Fruit fly (Drosophila melanogaster) whole organism, embryonic: ENCODE data around the gene SNRPG.

Experiments used
- Blimp-1 ChIP-seq: fragments of 200-800 bp; sonication (Bioruptor generic); optimal IDR thresholded peaks from 3 replicates; lab custom pipeline; 2018; ENCODE audit warnings: missing biosample characterization, missing genetic modification characterization, mild to moderate bottlenecking, moderate library complexity, missing genetic modification reagents
- BtbVII ChIP-seq: fragments of 200-800 bp; sonication (Bioruptor generic); optimal IDR thresholded peaks from 3 replicates; lab custom pipeline; 2017; ENCODE audit warnings: missing biosample characterization, mild to moderate bottlenecking, missing genetic modification characterization
- C15 ChIP-seq: fragments of 200-800 bp; sonication (Bioruptor generic); IDR thresholded peaks from 3 replicates; pipeline ENCODE4 v1.3.6; 2022; ENCODE audit warnings: missing biosample characterization, missing genetic modification characterization
- CG1024 ChIP-seq: fragments of 200-800 bp; sonication (Bioruptor generic); IDR thresholded peaks from 2 replicates; pipeline ENCODE4 v1.3.6; 2022; ENCODE audit warnings: missing biosample characterization, missing genetic modification characterization
- CG11093 ChIP-seq: fragments of 200-800 bp; sonication (Bioruptor generic); IDR thresholded peaks from 3 replicates; pipeline ENCODE4 v1.3.6; 2022; ENCODE audit warnings: missing biosample characterization, missing genetic modification characterization
- CG14667 ChIP-seq: fragments of 200-800 bp; sonication (Bioruptor generic); IDR thresholded peaks from 2 replicates; pipeline ENCODE4 v1.3.6; 2022; ENCODE audit warnings: missing biosample characterization, missing genetic modification characterization
- CG14710 ChIP-seq: fragments of 200-800 bp; sonication (Bioruptor generic); optimal IDR thresholded peaks from 3 replicates; lab custom pipeline; 2019; ENCODE audit warnings: missing biosample characterization, mild to moderate bottlenecking, missing genetic modification characterization, moderate library complexity
- CG14860 ChIP-seq: fragments of 200-800 bp; sonication (Bioruptor generic); IDR thresholded peaks from 3 replicates; pipeline ENCODE4 v1.3.6; 2022; ENCODE audit warnings: missing biosample characterization, missing genetic modification characterization; ENCODE audit not compliant: partially characterized antibody
- CG15696 ChIP-seq: fragments of 200-800 bp; sonication (Bioruptor generic); optimal IDR thresholded peaks from 2 replicates; lab custom pipeline; 2019; ENCODE audit warnings: missing biosample characterization, mild to moderate bottlenecking, missing genetic modification characterization, moderate library complexity
- CG17385 ChIP-seq: fragments of 200-800 bp; sonication (Bioruptor generic); optimal IDR thresholded peaks from 3 replicates; lab custom pipeline; 2018; ENCODE audit warnings: missing biosample characterization, mild to moderate bottlenecking, missing genetic modification characterization
- CG17612 ChIP-seq: fragments of 200-800 bp; sonication (Bioruptor generic); IDR thresholded peaks from 2 replicates; pipeline ENCODE4 v1.3.6; 2022; ENCODE audit warnings: missing biosample characterization, missing genetic modification characterization
- CG1832 ChIP-seq: fragments of 200-800 bp; sonication (Bioruptor generic); optimal IDR thresholded peaks from 2 replicates; lab custom pipeline; 2017; ENCODE audit warnings: missing biosample characterization, mild to moderate bottlenecking, missing genetic modification characterization, inconsistent platforms
- CG2129 ChIP-seq: fragments of 200-800 bp; sonication (Bioruptor generic); IDR thresholded peaks from 2 replicates; pipeline ENCODE4 v1.3.6; 2022; ENCODE audit warnings: missing biosample characterization, missing genetic modification characterization; ENCODE audit not compliant: partially characterized antibody
- CG3065 ChIP-seq: fragments of 200-800 bp; sonication (Bioruptor generic); optimal IDR thresholded peaks from 2 replicates; lab custom pipeline; 2016; ENCODE audit warnings: missing biosample characterization, missing genetic modification characterization
- CG32532 ChIP-seq: fragments of 200-800 bp; sonication (Bioruptor generic); IDR thresholded peaks from 2 replicates; pipeline ENCODE4 v1.3.6; 2022; ENCODE audit warnings: missing biosample characterization, missing genetic modification characterization
- CG32767 ChIP-seq: fragments of 200-800 bp; sonication (Bioruptor generic); IDR thresholded peaks from 2 replicates; pipeline ENCODE4 v1.3.6; 2022; ENCODE audit warnings: missing biosample characterization, missing genetic modification characterization
- CG3847 ChIP-seq: fragments of 200-800 bp; sonication (Bioruptor generic); IDR thresholded peaks from 2 replicates; pipeline ENCODE4 v1.3.6; 2022; ENCODE audit warnings: missing biosample characterization, missing genetic modification characterization
- CG3995 ChIP-seq: fragments of 200-800 bp; sonication (Bioruptor generic); optimal IDR thresholded peaks from 3 replicates; lab custom pipeline; 2016; ENCODE audit warnings: missing biosample characterization, missing genetic modification characterization
- D19A ChIP-seq: fragments of 200-800 bp; optimal IDR thresholded peaks from 3 replicates; lab custom pipeline; 2019; ENCODE audit warnings: missing biosample characterization, mild to moderate bottlenecking, missing genetic modification characterization, moderate library complexity
- Dad ChIP-seq: fragments of 200-800 bp; sonication (Bioruptor generic); optimal IDR thresholded peaks from 3 replicates; lab custom pipeline; 2016; ENCODE audit warnings: missing biosample characterization, missing genetic modification characterization
- Dek ChIP-seq: fragments of 200-800 bp; sonication (Bioruptor generic); optimal IDR thresholded peaks from 3 replicates; lab custom pipeline; 2019; ENCODE audit warnings: missing biosample characterization, mild to moderate bottlenecking, missing genetic modification characterization, moderate library complexity
- Doc3 ChIP-seq: fragments of 200-800 bp; sonication (Bioruptor generic); IDR thresholded peaks from 3 replicates; pipeline ENCODE4 v1.3.6; 2022; ENCODE audit warnings: missing biosample characterization, missing genetic modification characterization; ENCODE audit not compliant: partially characterized antibody
- Dp ChIP-seq: fragments of 200-800 bp; sonication (Bioruptor generic); optimal IDR thresholded peaks from 2 replicates; lab custom pipeline; 2018; ENCODE audit warnings: missing biosample characterization, mild to moderate bottlenecking, missing genetic modification characterization, moderate library complexity
- E2f2 ChIP-seq: fragments of 200-800 bp; sonication (Bioruptor generic); IDR thresholded peaks from 2 replicates; pipeline ENCODE4 v1.3.6; 2022; ENCODE audit warnings: missing biosample characterization, missing genetic modification characterization
- NC2α ChIP-seq: fragments of 200-800 bp; sonication (Bioruptor generic); optimal IDR thresholded peaks from 2 replicates; lab custom pipeline; 2016; ENCODE audit warnings: missing biosample characterization, missing genetic modification characterization
- Pdp1 ChIP-seq, 2 experiments: fragments of 200-800 bp; sonication (Bioruptor generic); optimal IDR thresholded peaks; 3 replicates each; lab custom pipeline; 2016; ENCODE audit warnings: missing biosample characterization in 2 of 2, missing genetic modification characterization in 2 of 2, mild to moderate bottlenecking in 1 of 2, moderate library complexity in 1 of 2
- Side ChIP-seq: fragments of 200-800 bp; sonication (Bioruptor generic); optimal IDR thresholded peaks from 2 replicates; lab custom pipeline; 2016; ENCODE audit warnings: missing biosample characterization, missing genetic modification characterization
- Six4 ChIP-seq: fragments of 200-800 bp; sonication (Bioruptor generic); optimal IDR thresholded peaks from 2 replicates; lab custom pipeline; 2016; ENCODE audit warnings: missing biosample characterization, missing genetic modification characterization
- Taf1 ChIP-seq: fragments of 200-800 bp; sonication (Bioruptor generic); IDR thresholded peaks from 2 replicates; pipeline ENCODE4 v1.3.6; 2022; ENCODE audit warnings: missing biosample characterization, missing genetic modification characterization
- bab2 ChIP-seq: fragments of 200-800 bp; sonication (Bioruptor generic); optimal IDR thresholded peaks from 2 replicates; lab custom pipeline; 2016; ENCODE audit warnings: missing biosample characterization, missing genetic modification characterization
- bcd ChIP-seq: fragments of 200-800 bp; sonication (Bioruptor generic); optimal IDR thresholded peaks from 2 replicates; lab custom pipeline; 2017; ENCODE audit warnings: missing biosample characterization, mild to moderate bottlenecking, missing genetic modification characterization
- cad ChIP-seq: fragments of >200 bp; optimal IDR thresholded peaks from 2 replicates; lab custom pipeline; 2017; ENCODE audit warnings: missing biosample characterization, missing genetic modification characterization
- cg ChIP-seq: fragments of 200-800 bp; sonication (Bioruptor generic); optimal IDR thresholded peaks from 3 replicates; lab custom pipeline; 2019; ENCODE audit warnings: missing biosample characterization, mild to moderate bottlenecking, missing genetic modification characterization, moderate library complexity
- chif ChIP-seq, 2 experiments: fragments of 200-800 bp; sonication (Bioruptor generic); optimal IDR thresholded peaks; 3 replicates each; lab custom pipeline; 2016; ENCODE audit warnings: missing biosample characterization in 2 of 2, missing genetic modification characterization in 2 of 2
- gro ChIP-seq: fragments of 200-800 bp; sonication (Bioruptor generic); optimal IDR thresholded peaks from 2 replicates; lab custom pipeline; 2016; ENCODE audit warnings: missing biosample characterization, missing genetic modification characterization
- gsb-n ChIP-seq: fragments of 200-800 bp; sonication (Bioruptor generic); optimal IDR thresholded peaks from 3 replicates; lab custom pipeline; 2018; ENCODE audit warnings: missing biosample characterization, mild to moderate bottlenecking, missing genetic modification characterization
- hb ChIP-seq: fragments of 200-800 bp; sonication (Bioruptor generic); IDR thresholded peaks from 3 replicates; pipeline ENCODE4 v1.3.6; 2022; ENCODE audit warnings: missing biosample characterization, missing genetic modification characterization; ENCODE audit not compliant: partially characterized antibody
- hbn ChIP-seq: fragments of 200-800 bp; sonication (Bioruptor generic); IDR thresholded peaks from 2 replicates; pipeline ENCODE4 v1.3.6; 2022; ENCODE audit warnings: missing biosample characterization, missing genetic modification characterization; ENCODE audit not compliant: partially characterized antibody
- her ChIP-seq: fragments of 200-800 bp; sonication (Bioruptor generic); optimal IDR thresholded peaks from 2 replicates; lab custom pipeline; 2016; ENCODE audit warnings: missing biosample characterization, missing genetic modification characterization
- jumu ChIP-seq: fragments of 200-800 bp; sonication (Bioruptor generic); optimal IDR thresholded peaks from 3 replicates; lab custom pipeline; 2016; ENCODE audit warnings: missing biosample characterization, missing genetic modification characterization
- nmo ChIP-seq: fragments of 200-800 bp; sonication (Bioruptor generic); optimal IDR thresholded peaks from 2 replicates; lab custom pipeline; 2018; ENCODE audit warnings: missing biosample characterization, mild to moderate bottlenecking, missing genetic modification characterization, moderate library complexity
- oc ChIP-seq: fragments of 200-800 bp; sonication (Bioruptor generic); optimal IDR thresholded peaks from 2 replicates; lab custom pipeline; 2018; ENCODE audit warnings: missing biosample characterization, mild to moderate bottlenecking, missing genetic modification characterization, moderate library complexity
- onecut ChIP-seq: fragments of 200-800 bp; sonication (Bioruptor generic); IDR thresholded peaks from 2 replicates; pipeline ENCODE4 v1.3.6; 2022; ENCODE audit warnings: missing biosample characterization, missing genetic modification characterization
- pho ChIP-seq: fragments of 200-800 bp; sonication (Bioruptor generic); optimal IDR thresholded peaks from 2 replicates; lab custom pipeline; 2016; ENCODE audit warnings: missing biosample characterization, missing genetic modification characterization
- sd ChIP-seq: fragments of 200-800 bp; sonication (Bioruptor generic); optimal IDR thresholded peaks from 3 replicates; lab custom pipeline; 2018; ENCODE audit warnings: missing biosample characterization, mild to moderate bottlenecking, missing genetic modification characterization, moderate library complexity
- stwl ChIP-seq: fragments of 200-800 bp; sonication (Bioruptor generic); optimal IDR thresholded peaks from 3 replicates; lab custom pipeline; 2018; ENCODE audit warnings: missing biosample characterization, mild to moderate bottlenecking, missing genetic modification characterization, moderate library complexity
- sug ChIP-seq: fragments of 200-800 bp; optimal IDR thresholded peaks from 2 replicates; lab custom pipeline; 2019; ENCODE audit warnings: missing biosample characterization, mild to moderate bottlenecking, missing genetic modification characterization, moderate library complexity
- twi ChIP-seq: fragments of 200-800 bp; optimal IDR thresholded peaks from 2 replicates; lab custom pipeline; 2019; ENCODE audit warnings: missing biosample characterization, mild to moderate bottlenecking, missing genetic modification characterization, moderate library complexity
- tx ChIP-seq: fragments of 200-800 bp; sonication (Bioruptor generic); optimal IDR thresholded peaks from 2 replicates; lab custom pipeline; 2016; ENCODE audit warnings: missing biosample characterization, missing genetic modification characterization
- wek ChIP-seq: fragments of 200-800 bp; sonication (Bioruptor generic); optimal IDR thresholded peaks from 3 replicates; lab custom pipeline; 2018; ENCODE audit warnings: missing biosample characterization, mild to moderate bottlenecking, missing genetic modification characterization, moderate library complexity

The SNRPG gene

DNA sequence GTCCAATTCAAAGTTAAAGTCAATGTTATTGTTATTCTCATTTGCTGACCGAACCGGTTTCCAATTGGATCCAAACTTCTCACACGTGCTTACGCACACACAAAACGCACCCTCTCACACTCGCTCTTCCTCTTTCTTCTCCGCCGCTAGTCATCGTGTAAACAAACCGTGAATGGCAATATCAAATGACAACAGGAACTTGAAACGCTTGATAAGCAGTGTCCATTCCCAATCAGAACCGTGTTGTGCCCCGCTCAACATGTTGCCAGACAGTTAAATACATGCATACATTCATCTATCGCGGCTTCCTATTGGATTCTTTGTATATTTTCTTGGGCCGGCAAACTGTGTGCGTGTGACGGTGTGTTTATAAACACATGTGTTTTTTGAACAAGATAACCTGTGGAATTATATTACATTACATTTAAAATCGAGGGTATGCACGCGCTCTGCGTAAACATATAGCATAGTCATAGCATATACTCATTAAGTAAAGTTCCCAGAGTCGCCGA lies 15.6 kb upstream of the SNRPG start (continued):
- TF ChIP-seq D19A (tag; lab: Kevin White, UChicago): peak; percentile 42
- TF ChIP-seq onecut: no peak
- no peak for TF ChIP-seq NC2α (GFP tag; lab: Kevin White, UChicago)
- TF ChIP-seq Taf1 (GFP tag; lab: Robert Waterston, UW): no peak
- TF ChIP-seq CG3065 (GFP tag; lab: Kevin White, UChicago): no peak
- peak; percentile 96 for TF ChIP-seq CG17385 (GFP tag; lab: Kevin White, UChicago)
- peak; percentile 90 for TF ChIP-seq cg (GFP tag; lab: Kevin White, UChicago)
- no peak for TF ChIP-seq CG14860 (GFP tag; lab: Robert Waterston, UW)
- peak; percentile 12 for TF ChIP-seq stwl (tag; lab: Kevin White, UChicago)
- TF ChIP-seq CG32767 (GFP tag; lab: Robert Waterston, UW): no peak
- no peak for TF ChIP-seq hb
- peak; percentile 48 for TF ChIP-seq Six4 (GFP tag; lab: Kevin White, UChicago)
- peak; percentile 71 for TF ChIP-seq sug
- TF ChIP-seq BtbVII (GFP tag; lab: Kevin White, UChicago): peak; percentile 60
- peak in 1 of 2 experiments; percentile 47 for TF ChIP-seq Pdp1 (GFP tag; optimal IDR thresholded peaks at IDR 0.05; lab: Kevin White, UChicago)
- peak; percentile 16 for TF ChIP-seq CG15696 (tag; lab: Kevin White, UChicago)
- TF ChIP-seq pho: no peak
- no peak for TF ChIP-seq CG17612 (GFP tag; lab: Robert Waterston, UW)

DNA sequence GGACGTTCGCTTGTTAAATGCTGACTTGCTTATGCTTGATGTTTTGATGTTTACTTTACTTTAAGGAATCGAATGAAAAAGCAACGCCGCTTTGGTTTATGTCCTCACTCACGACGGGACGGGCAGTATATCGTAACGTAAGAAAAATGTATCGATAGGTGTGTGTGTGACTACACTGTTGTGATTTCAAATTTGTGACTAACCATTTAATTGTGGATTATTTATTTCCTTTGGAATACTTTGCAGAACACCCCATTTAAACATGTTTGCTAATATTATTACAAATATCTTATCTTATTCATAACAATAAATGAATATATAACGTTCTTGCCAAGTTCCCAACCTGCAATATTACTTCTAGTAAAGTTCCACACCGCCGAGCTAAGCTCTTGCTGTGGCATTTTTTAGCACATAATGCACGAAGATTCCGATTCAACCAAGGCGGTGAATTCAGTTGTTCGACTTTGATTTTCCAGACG lies 14.8 kb upstream of the SNRPG start, which contains the start of the genes Nemp and r:
Gene Nemp (minus strand): TSS at position 85 of the 479 bp plus-strand sequence.
Gene r (plus strand): TSS at position 429 of the 479 bp plus-strand sequence.
- TF ChIP-seq CG3995 (peak; percentile 95), E2f2 (GFP tag; lab: Robert Waterston, UW) (peak; percentile 79), CG14710 (tag; lab: Kevin White, UChicago) (peak; percentile 71), hbn (GFP tag; lab: Robert Waterston, UW) (peak; percentile 65), bcd (GFP tag; lab: Kevin White, UChicago) (no peak), Side (no peak), nmo (peak; percentile 54), Dad (no peak), Blimp-1 (GFP tag; lab: Kevin White, UChicago) (no peak), CG32532 (no peak), bab2 (GFP tag; lab: Kevin White, UChicago) (no peak), CG2129 (peak; percentile 43), sd (tag; lab: Kevin White, UChicago) (peak; percentile 39), C15 (GFP tag; lab: Robert Waterston, UW) (no peak), CG3847 (GFP tag; lab: Robert Waterston, UW) (no peak), wek (GFP tag; lab: Kevin White, UChicago) (no peak), CG11093 (GFP tag; lab: Robert Waterston, UW) (no peak), Dek (tag; lab: Kevin White, UChicago) (no peak), twi (tag; lab: Kevin White, UChicago) (no peak), jumu (GFP tag; lab: Kevin White, UChicago) (no peak), cad (GFP tag; lab: Kevin White, UChicago) (no peak), chif (GFP tag; optimal IDR thresholded peaks at IDR 0.05; lab: Kevin White, UChicago) (no peak), gro (no peak), gsb-n (no peak), CG1024 (GFP tag; lab: Robert Waterston, UW) (no peak), Doc3 (GFP tag; lab: Robert Waterston, UW) (peak; percentile 64), CG17385 (GFP tag; lab: Kevin White, UChicago) (no peak), CG14667 (GFP tag; lab: Robert Waterston, UW) (no peak), her (GFP tag; lab: Kevin White, UChicago) (no peak), Dp (peak; percentile 75), oc (tag; lab: Kevin White, UChicago) (no peak), tx (GFP tag; lab: Kevin White, UChicago) (no peak), CG1832 (GFP tag; lab: Kevin White, UChicago) (no peak)
